Worm (Caenorhabditis elegans) whole organism, L1 larva: ENCODE data around the gene lgc-38.

Experiments
- C04F5.9 ChIP-seq: sonication (generic microtip); optimal IDR thresholded peaks from 2 replicates; lab custom pipeline; 2016; ENCODE audit warnings: missing genetic modification characterization, missing compliant biosample characterization
- C34B4.2 ChIP-seq: sonication (generic microtip); optimal IDR thresholded peaks from 2 replicates; lab custom pipeline; 2017; ENCODE audit warnings: mild to moderate bottlenecking, missing genetic modification characterization, missing compliant biosample characterization
- ama-1 ChIP-seq: fragments of 150-350 bp; optimal IDR thresholded peaks from 2 replicates; lab custom pipeline; 2014
- ceh-82 ChIP-seq, 3 experiments: fragments of 150-350 bp in 1 of 3; sonication (generic microtip) in 2 of 3; optimal IDR thresholded peaks; 2 replicates each; lab custom pipeline; 2014 to 2017; ENCODE audit warnings: missing biosample characterization in 3 of 3, missing genetic modification characterization in 3 of 3
- fkh-10 ChIP-seq: sonication (generic microtip); optimal IDR thresholded peaks from 2 replicates; lab custom pipeline; 2017; ENCODE audit warnings: missing biosample characterization, missing genetic modification reagents, missing genetic modification characterization
- lin-15B ChIP-seq: fragments of 150-350 bp; sonication (generic microtip); optimal IDR thresholded peaks from 3 replicates; lab custom pipeline; 2014; ENCODE audit warnings: missing biosample characterization, missing genetic modification characterization
- mab-9 ChIP-seq: fragments of 200-800 bp; sonication (Bioruptor generic); IDR thresholded peaks from 2 replicates; pipeline ENCODE4 v1.3.6; 2022; ENCODE audit warnings: missing genetic modification reagents, missing genetic modification characterization, missing compliant biosample characterization
- nhr-237 ChIP-seq: fragments of 150-350 bp; optimal IDR thresholded peaks from 2 replicates; lab custom pipeline; 2014; ENCODE audit warnings: missing biosample characterization, missing genetic modification characterization
- nhr-77 ChIP-seq: fragments of 150-350 bp; optimal IDR thresholded peaks from 2 replicates; lab custom pipeline; 2014; ENCODE audit warnings: missing biosample characterization, missing genetic modification characterization

ce11 chrIII:6989201-6989600 lies 19.7 kb upstream of the lgc-38 start:
- TF ChIP-seq nhr-77 (no peak), fkh-10 (GFP tag; lab: Kevin White, UChicago) (no peak), C04F5.9 (tag; lab: Kevin White, UChicago) (no peak), ceh-82 (tag; optimal IDR thresholded peaks at IDR 0.05; lab: Kevin White, UChicago) (no peak), C34B4.2 (tag; lab: Kevin White, UChicago) (no peak), ama-1 (lab: Kevin White, UChicago) (no peak), mab-9 (GFP tag; lab: Robert Waterston, UW) (no peak), lin-15B (no peak), nhr-237 (no peak)
